Fruit fly (Drosophila melanogaster): Measurements from ENCODE around the gene Ypel.

DNA sequence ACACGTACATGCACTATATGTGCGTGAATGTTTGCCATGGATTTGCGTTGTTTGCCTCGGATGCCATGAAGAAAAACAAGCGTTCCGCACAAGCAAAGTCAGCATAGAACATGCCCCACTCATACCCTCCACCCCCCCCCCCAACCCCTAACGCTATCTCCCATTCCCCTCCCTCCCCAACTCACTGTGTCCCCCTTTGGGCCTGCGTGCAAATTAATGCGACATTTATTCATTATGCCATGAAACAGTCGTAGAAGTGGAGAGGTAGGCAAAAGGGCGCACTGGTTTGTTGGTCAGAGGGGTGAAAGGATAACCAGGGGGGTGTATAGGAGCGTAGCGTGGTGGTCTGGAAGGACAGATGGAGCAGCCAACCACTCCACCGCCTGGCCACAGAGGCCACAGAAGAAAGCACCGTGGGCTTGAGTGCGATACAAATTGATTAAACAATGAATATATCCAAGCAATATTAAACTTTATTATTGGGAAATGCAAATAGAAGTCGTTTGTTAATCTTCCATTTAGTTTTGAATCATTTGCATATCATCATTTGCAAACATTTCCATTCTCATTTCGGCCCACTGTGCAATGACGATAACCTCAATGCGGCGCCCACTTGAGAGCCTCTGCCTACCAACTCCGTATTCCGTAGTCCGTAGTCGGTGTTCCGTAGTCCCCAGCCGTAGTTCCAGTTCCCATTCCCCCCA is 27.7 kb downstream of the Ypel start:
- TF ChIP-seq Pif1B (GFP tag; optimal IDR thresholded peaks at IDR 0.05) (peak; percentile 26), EcR (GFP tag; optimal IDR thresholded peaks at IDR 0.05) (no peak), CG32121 (GFP tag; IDR thresholded peaks at IDR 0.05) (peak; percentile 61), Snoo (tag; optimal IDR thresholded peaks at IDR 0.05) (no peak), fd96Ca (GFP tag; IDR thresholded peaks at IDR 0.05) (peak; percentile 74; the same call in 2 of the 3 replicates), Pif1A (GFP tag; optimal IDR thresholded peaks at IDR 0.05) (no peak), CG12605 (GFP tag; IDR thresholded peaks at IDR 0.05) (0 out of 2 replicates have a peak, but pooled peaks have one; percentile 34), CG34367 (tag; optimal IDR thresholded peaks at IDR 0.05) (peak; percentile 4), CG17806 (tag; optimal IDR thresholded peaks at IDR 0.05) (no peak)
